Worm (Caenorhabditis elegans): Measurements from ENCODE around the gene fbxa-134.

Gene fbxa-134

ce11 chrV:17302754-17303153, 49.9 kb downstream of the fbxa-134 start, which contains the start of gene sri-70:
TSS of gene sri-70 (plus strand) at chrV:17303054.
- TF ChIP-seq ztf-29 (GFP tag; IDR thresholded peaks at IDR 0.05) (no peak), klf-2 (GFP tag; conservative IDR thresholded peaks at IDR 0.05) (no peak), med-1 (GFP tag; optimal IDR thresholded peaks at IDR 0.05; ENCODE audit: insufficient read depth) (no peak), flt-1 (GFP tag; IDR thresholded peaks at IDR 0.05) (no peak), T22C8.4 (GFP tag; IDR thresholded peaks at IDR 0.05) (no peak), ztf-23 (GFP tag; IDR thresholded peaks at IDR 0.05) (no peak), cog-1 (tag; optimal IDR thresholded peaks at IDR 0.05) (no peak), tab-1 (GFP tag; IDR thresholded peaks at IDR 0.05) (no peak), ref-1 (GFP tag; conservative IDR thresholded peaks at IDR 0.05) (no peak)

- TF ChIP-seq ref-1 (GFP tag; conservative IDR thresholded peaks at IDR 0.05), result no peak
- TF ChIP-seq cog-1 (tag; optimal IDR thresholded peaks at IDR 0.05), result no peak
- TF ChIP-seq flt-1 (GFP tag; IDR thresholded peaks at IDR 0.05), result no peak
- TF ChIP-seq klf-2 (GFP tag; conservative IDR thresholded peaks at IDR 0.05), result no peak
- TF ChIP-seq ztf-23 (GFP tag; IDR thresholded peaks at IDR 0.05), result no peak
- no peak for TF ChIP-seq tab-1 (GFP tag; IDR thresholded peaks at IDR 0.05)
Observed at ce11 chrV:17301375-17301774, 51.3 kb downstream of the fbxa-134 start, which contains the start of gene K10G4.5. TSS of gene K10G4.5 (minus strand) at chrV:17301475.
